Worm (Caenorhabditis elegans): Measurements from ENCODE around the gene elc-1.

elc-1 gene

ce11 chrIII:1401497-1401990 is 15.4 kb downstream of the elc-1 start, which contains the start of gene pals-19:
pals-19 (plus strand) TSS chrIII:1401940.
- no peak for TF ChIP-seq sea-2 (GFP tag; IDR thresholded peaks at IDR 0.05)
- peak; percentile 69 for TF ChIP-seq nhr-80 (tag; optimal IDR thresholded peaks at IDR 0.05)

- TF ChIP-seq ztf-28 (GFP tag; IDR thresholded peaks at IDR 0.05) (no peak), nhr-27 (tag; optimal IDR thresholded peaks at IDR 0.05) (no peak), F49E8.2 (tag; optimal IDR thresholded peaks at IDR 0.05; ENCODE audit: insufficient read depth) (no peak), Y95B8A.8 (GFP tag; IDR thresholded peaks at IDR 0.05) (no peak), hmg-1.2 (GFP tag; IDR thresholded peaks at IDR 0.05) (no peak), F57C9.4 (tag; optimal IDR thresholded peaks at IDR 0.05) (no peak), egrh-3 (GFP tag; IDR thresholded peaks at IDR 0.05) (no peak), athp-1 (tag; optimal IDR thresholded peaks at IDR 0.05) (no peak), egl-44 (GFP tag; IDR thresholded peaks at IDR 0.05) (no peak), attf-3 (GFP tag; conservative IDR thresholded peaks at IDR 0.05) (no peak), ceh-40 (GFP tag; IDR thresholded peaks at IDR 0.05) (no peak), lin-35 (GFP tag; optimal IDR thresholded peaks at IDR 0.05) (no peak), B0336.3 (GFP tag; IDR thresholded peaks at IDR 0.05) (no peak)
These were observed 17.3 kb downstream of the elc-1 start, which contains the start of gene pals-16 for ce11 chrIII:1399670-1400069. pals-16 (plus strand) TSS chrIII:1399970.

- TF ChIP-seq let-607 (tag; optimal IDR thresholded peaks at IDR 0.05) (no peak), nhr-80 (tag; optimal IDR thresholded peaks at IDR 0.05) (peak; percentile 38)
These were observed 18.8 kb downstream of the elc-1 start for ce11 chrIII:1398183-1398582.

- TF ChIP-seq hmg-20 (GFP tag; IDR thresholded peaks at IDR 0.05) (no peak), mel-28 (tag; optimal IDR thresholded peaks at IDR 0.05; ENCODE audit: borderline replicate concordance) (no peak), nhr-80 (tag; optimal IDR thresholded peaks at IDR 0.05) (peak; percentile 67), ztf-28 (GFP tag; IDR thresholded peaks at IDR 0.05) (no peak), sptf-2 (GFP tag; optimal IDR thresholded peaks at IDR 0.05) (no peak), lsl-1 (GFP tag; optimal IDR thresholded peaks at IDR 0.05) (no peak), hmg-1.2 (GFP tag; IDR thresholded peaks at IDR 0.05) (no peak)
These were observed 21.6 kb downstream of the elc-1 start for ce11 chrIII:1395355-1395754.

ce11 chrIII:1392763-1393162 is 24.2 kb downstream of the elc-1 start:
- TF ChIP-seq nhr-80 (tag; optimal IDR thresholded peaks at IDR 0.05) = peak; percentile 94
- TF ChIP-seq mcd-1 (GFP tag; IDR thresholded peaks at IDR 0.05) = peak; percentile 80
- peak; percentile 38; the same call in 1 of the 2 replicates for TF ChIP-seq nfyb-1 (GFP tag; IDR thresholded peaks at IDR 0.05)
- no peak for TF ChIP-seq B0019.2 (GFP tag; conservative IDR thresholded peaks at IDR 0.05)
- TF ChIP-seq efl-1 (GFP tag; optimal IDR thresholded peaks at IDR 0.05) = no peak
- peak; percentile 52 for TF ChIP-seq atf-7 (tag; optimal IDR thresholded peaks at IDR 0.05)
- no peak for TF ChIP-seq xnd-1 (tag; optimal IDR thresholded peaks at IDR 0.05)
- peak in 1 of 2 experiments; percentile 40 for TF ChIP-seq let-607 (tag; optimal IDR thresholded peaks at IDR 0.05)
- TF ChIP-seq ama-1 (optimal IDR thresholded peaks at IDR 0.05) = no peak
- no peak for TF ChIP-seq ama-1 (GFP tag; optimal IDR thresholded peaks at IDR 0.05)

ce11 chrIII:1391752-1392151 is 25.2 kb downstream of the elc-1 start, which contains the start of gene pals-17:
pals-17 (minus strand) TSS chrIII:1391852.
- TF ChIP-seq bed-2 (GFP tag; IDR thresholded peaks at IDR 0.05) = no peak
- no peak for TF ChIP-seq nhr-27 (tag; optimal IDR thresholded peaks at IDR 0.05)
- TF ChIP-seq let-526 (GFP tag; IDR thresholded peaks at IDR 0.05) = no peak
- TF ChIP-seq lsy-27 (tag; optimal IDR thresholded peaks at IDR 0.05; ENCODE audit: borderline replicate concordance, insufficient read depth) = no peak
- TF ChIP-seq pbrm-1 (GFP tag; IDR thresholded peaks at IDR 0.05) = no peak
- TF ChIP-seq aptf-2 (GFP tag; conservative IDR thresholded peaks at IDR 0.05) = no peak
